Worm (Caenorhabditis elegans) whole organism, L4 larva: ENCODE measurements around the gene qars-1.

Experiments
- F26F4.8 ChIP-seq: fragments of 200-800 bp; sonication (Bioruptor generic); conservative IDR thresholded peaks from 2 replicates; pipeline ENCODE4 v1.3.6; 2022; ENCODE audit warnings: missing genetic modification characterization, missing compliant biosample characterization
- F37D6.2 ChIP-seq: sonication (generic microtip); optimal IDR thresholded peaks from 2 replicates; lab custom pipeline; 2016; ENCODE audit warnings: mild to moderate bottlenecking, missing genetic modification characterization, missing compliant biosample characterization
- F44E2.7 ChIP-seq: fragments of 200-800 bp; sonication (Bioruptor generic); IDR thresholded peaks from 2 replicates; pipeline ENCODE4 v2.1.2; 2022; ENCODE audit warnings: missing genetic modification characterization, missing compliant biosample characterization
- T26A8.4 ChIP-seq: fragments of 200-800 bp; sonication (Bioruptor generic); IDR thresholded peaks from 2 replicates; pipeline ENCODE4 v1.3.6; 2022; ENCODE audit warnings: missing genetic modification characterization, missing compliant biosample characterization
- Y48G9A.11 ChIP-seq: fragments of 200-800 bp; sonication (Bioruptor generic); IDR thresholded peaks from 2 replicates; pipeline ENCODE4 v1.3.6; 2022; ENCODE audit warnings: missing genetic modification reagents, missing genetic modification characterization, missing compliant biosample characterization
- Y75B8A.6 ChIP-seq: fragments of 200-800 bp; sonication (Bioruptor generic); IDR thresholded peaks from 2 replicates; pipeline ENCODE4 v1.3.6; 2022; ENCODE audit warnings: missing genetic modification reagents, missing genetic modification characterization, missing compliant biosample characterization
- aha-1 ChIP-seq: fragments of 150-350 bp; peaks from one replicate; lab custom pipeline; 2014; ENCODE audit warnings: missing biosample characterization, missing genetic modification characterization
- ama-1 ChIP-seq: fragments of 150-350 bp; optimal IDR thresholded peaks from 2 replicates; lab custom pipeline; 2014; ENCODE audit warnings: inconsistent platforms, mixed read lengths
- ctbp-1 ChIP-seq: fragments of 200-800 bp; sonication (Bioruptor generic); IDR thresholded peaks from 2 replicates; pipeline ENCODE4 v1.3.6; 2022; ENCODE audit warnings: missing genetic modification reagents, missing genetic modification characterization, missing compliant biosample characterization
- daf-16 ChIP-seq, 3 experiments: sonication (generic microtip); optimal IDR thresholded peaks; 2 replicates each; lab custom pipeline; 2016 to 2017; ENCODE audit warnings: missing genetic modification characterization in 3 of 3, missing genetic modification reagents in 3 of 3, mild to moderate bottlenecking in 2 of 3, missing compliant biosample characterization in 2 of 3, missing biosample characterization in 1 of 3, moderate library complexity in 1 of 3
- dmd-6 ChIP-seq: fragments of 200-800 bp; sonication (Bioruptor generic); IDR thresholded peaks from 2 replicates; pipeline ENCODE4 v1.3.6; 2022; ENCODE audit warnings: missing genetic modification reagents, missing genetic modification characterization, missing compliant biosample characterization
- dmd-9 ChIP-seq: fragments of 200-800 bp; sonication (Bioruptor generic); IDR thresholded peaks from 2 replicates; pipeline ENCODE4 v1.3.6; 2022; ENCODE audit warnings: missing genetic modification reagents, missing genetic modification characterization, missing compliant biosample characterization
- dve-1 ChIP-seq: sonication (generic microtip); optimal IDR thresholded peaks from 2 replicates; lab custom pipeline; 2017; ENCODE audit warnings: antibody characterized with exemption, mild to moderate bottlenecking, missing genetic modification characterization, missing compliant biosample characterization; ENCODE audit not compliant: insufficient read depth
- egl-27 ChIP-seq: sonication (generic microtip); optimal IDR thresholded peaks from 3 replicates; lab custom pipeline; 2017; ENCODE audit warnings: missing biosample characterization, missing genetic modification reagents, missing genetic modification characterization
- egl-43 ChIP-seq: fragments of 200-800 bp; sonication (Bioruptor generic); IDR thresholded peaks from 2 replicates; pipeline ENCODE4 v1.3.6; 2022; ENCODE audit warnings: missing genetic modification reagents, missing genetic modification characterization, missing compliant biosample characterization
- fkh-10 ChIP-seq: fragments of 150-350 bp; optimal IDR thresholded peaks from 2 replicates; lab custom pipeline; 2014; ENCODE audit warnings: missing biosample characterization, missing genetic modification reagents, missing genetic modification characterization
- gei-8 ChIP-seq: fragments of 200-800 bp; sonication (Bioruptor generic); optimal IDR thresholded peaks from 2 replicates; lab custom pipeline; 2018; ENCODE audit warnings: mild to moderate bottlenecking, missing genetic modification characterization, missing compliant biosample characterization
- hlh-30 ChIP-seq: sonication (generic microtip); optimal IDR thresholded peaks from 2 replicates; lab custom pipeline; 2017; ENCODE audit warnings: antibody characterized with exemption, mild to moderate bottlenecking, missing genetic modification characterization, missing compliant biosample characterization; ENCODE audit not compliant: insufficient read depth
- hmg-1.1 ChIP-seq: fragments of 200-800 bp; sonication (Bioruptor generic); IDR thresholded peaks from 2 replicates; pipeline ENCODE4 v1.3.6; 2022; ENCODE audit warnings: missing genetic modification reagents, missing genetic modification characterization, missing compliant biosample characterization
- jun-1 ChIP-seq: fragments of 150-350 bp; optimal IDR thresholded peaks from 2 replicates; lab custom pipeline; 2014; ENCODE audit warnings: missing biosample characterization, missing genetic modification reagents, missing genetic modification characterization
- lim-7 ChIP-seq: fragments of 200-800 bp; sonication (Bioruptor generic); IDR thresholded peaks from 2 replicates; pipeline ENCODE4 v1.3.6; 2022; ENCODE audit warnings: missing genetic modification characterization, missing compliant biosample characterization
- lin-1 ChIP-seq: fragments of 200-800 bp; sonication (Bioruptor generic); IDR thresholded peaks from 2 replicates; pipeline ENCODE4 v1.3.6; 2022; ENCODE audit warnings: missing genetic modification reagents, missing genetic modification characterization, missing compliant biosample characterization
- lin-13 ChIP-seq: fragments of 150-350 bp; optimal IDR thresholded peaks from 2 replicates; lab custom pipeline; 2014; ENCODE audit warnings: missing biosample characterization, missing genetic modification reagents, missing genetic modification characterization
- lin-29 ChIP-seq: fragments of 200-800 bp; sonication (Bioruptor generic); IDR thresholded peaks from 2 replicates; pipeline ENCODE4 v1.3.6; 2022; ENCODE audit warnings: missing genetic modification reagents, missing genetic modification characterization, missing compliant biosample characterization
- lin-38 ChIP-seq: fragments of 200-800 bp; sonication (Bioruptor generic); IDR thresholded peaks from 2 replicates; pipeline ENCODE4 v1.3.6; 2022; ENCODE audit warnings: missing genetic modification reagents, missing genetic modification characterization, missing compliant biosample characterization
- lsy-2 ChIP-seq, 2 experiments: fragments of 150-350 bp in 1 of 2; sonication (generic microtip) in 1 of 2; optimal IDR thresholded peaks; 2 replicates each; lab custom pipeline; 2014 to 2017; ENCODE audit warnings: missing biosample characterization in 2 of 2, missing genetic modification characterization in 2 of 2
- mep-1 ChIP-seq: fragments of 150-350 bp; sonication (generic microtip); optimal IDR thresholded peaks from 3 replicates; lab custom pipeline; 2014; ENCODE audit warnings: missing biosample characterization, missing genetic modification characterization
- mes-2 ChIP-seq: sonication (generic microtip); optimal IDR thresholded peaks from 2 replicates; lab custom pipeline; 2016; ENCODE audit warnings: missing genotype, mild to moderate bottlenecking, missing genetic modification characterization, missing compliant biosample characterization; ENCODE audit not compliant: poor library complexity, severe bottlenecking
- mxl-2 ChIP-seq: fragments of 200-800 bp; sonication (Bioruptor generic); conservative IDR thresholded peaks from 2 replicates; pipeline ENCODE4 v1.3.6; 2022; ENCODE audit warnings: missing genetic modification reagents, missing genetic modification characterization, missing compliant biosample characterization
- nhr-111 ChIP-seq: fragments of 200-800 bp; sonication (Bioruptor generic); optimal IDR thresholded peaks from 2 replicates; lab custom pipeline; 2018; ENCODE audit warnings: mild to moderate bottlenecking, missing genetic modification characterization, missing compliant biosample characterization
- nhr-237 ChIP-seq: sonication (generic microtip); optimal IDR thresholded peaks from 2 replicates; lab custom pipeline; 2017; ENCODE audit warnings: missing biosample characterization, missing genetic modification characterization
- nhr-28 ChIP-seq: fragments of 150-350 bp; optimal IDR thresholded peaks from 2 replicates; lab custom pipeline; 2014; ENCODE audit warnings: missing biosample characterization, missing genetic modification characterization
- pha-4 ChIP-seq, 2 experiments: fragments of 150-350 bp in 1 of 2; fragments of 200-800 bp in 1 of 2; sonication (Bioruptor generic) in 1 of 2; IDR thresholded peaks in 1 of 2; optimal IDR thresholded peaks in 1 of 2; 2 replicates each; pipeline versions ENCODE4 v1.3.6 to Lab custom; 2014 to 2022; ENCODE audit warnings: missing genetic modification characterization in 2 of 2, missing genetic modification reagents in 2 of 2, missing biosample characterization in 1 of 2, missing compliant biosample characterization in 1 of 2
- rbr-2 ChIP-seq: sonication (generic microtip); optimal IDR thresholded peaks from 2 replicates; lab custom pipeline; 2016; ENCODE audit warnings: missing genotype, missing genetic modification characterization, missing compliant biosample characterization
- set-16 ChIP-seq: fragments of 200-800 bp; sonication (Bioruptor generic); IDR thresholded peaks from 2 replicates; pipeline ENCODE4 v1.3.6; 2022; ENCODE audit warnings: missing genetic modification reagents, missing genetic modification characterization, missing compliant biosample characterization
- snpc-1.2 ChIP-seq: fragments of 200-800 bp; sonication (Bioruptor generic); IDR thresholded peaks from 2 replicates; pipeline ENCODE4 v1.3.6; 2022; ENCODE audit warnings: missing genetic modification reagents, missing genetic modification characterization, missing compliant biosample characterization
- spr-1 ChIP-seq: sonication (generic microtip); optimal IDR thresholded peaks from 2 replicates; lab custom pipeline; 2016; ENCODE audit warnings: mild to moderate bottlenecking, missing genetic modification characterization, missing compliant biosample characterization
- tag-97 ChIP-seq: fragments of 200-800 bp; sonication (Bioruptor generic); IDR thresholded peaks from 2 replicates; pipeline ENCODE4 v1.3.6; 2022; ENCODE audit warnings: missing genetic modification characterization, missing compliant biosample characterization
- tra-1 ChIP-seq: fragments of 200-800 bp; sonication (Bioruptor generic); IDR thresholded peaks from 2 replicates; pipeline ENCODE4 v1.3.6; 2022; ENCODE audit warnings: missing genetic modification reagents, missing genetic modification characterization, missing compliant biosample characterization
- unc-130 ChIP-seq: sonication (generic microtip); optimal IDR thresholded peaks from 2 replicates; lab custom pipeline; 2016; ENCODE audit warnings: missing genetic modification reagents, missing genetic modification characterization, missing compliant biosample characterization
- unc-62 ChIP-seq, 3 experiments: fragments of 150-350 bp in 1 of 3; sonication (generic microtip); optimal IDR thresholded peaks in 2 of 3; peaks in 1 of 3; 1 replicate in 1 of 3; 2 replicates in 2 of 3; lab custom pipeline; 2014 to 2017; ENCODE audit warnings: missing biosample characterization in 3 of 3, missing genetic modification characterization in 3 of 3, missing genetic modification reagents in 3 of 3, missing genotype in 1 of 3
- zfp-3 ChIP-seq: fragments of 200-800 bp; sonication (Bioruptor generic); conservative IDR thresholded peaks from 2 replicates; pipeline ENCODE4 v1.3.6; 2022; ENCODE audit warnings: missing genetic modification reagents, missing genetic modification characterization, missing compliant biosample characterization
- ztf-7 ChIP-seq: fragments of 150-350 bp; optimal IDR thresholded peaks from 2 replicates; lab custom pipeline; 2014; ENCODE audit warnings: missing biosample characterization, missing genetic modification characterization

Gene qars-1

ce11 chrIV:15042159-15042936, 29.4 kb upstream of the qars-1 start:
- TF ChIP-seq lin-38 (GFP tag; lab: Robert Waterston, UW) (peak; percentile 49), zfp-3 (GFP tag; lab: Robert Waterston, UW) (no peak), ctbp-1 (GFP tag; lab: Robert Waterston, UW) (no peak), spr-1 (tag; lab: Kevin White, UChicago) (no peak), dve-1 (tag; lab: Kevin White, UChicago) (no peak), F26F4.8 (no peak), F44E2.7 (GFP tag; lab: Robert Waterston, UW) (no peak), lim-7 (GFP tag; lab: Robert Waterston, UW) (0 out of 2 replicates have a peak, but pooled peaks have one; percentile 8), snpc-1.2 (GFP tag; lab: Robert Waterston, UW) (peak; percentile 87), set-16 (peak; percentile 85), egl-43 (GFP tag; lab: Robert Waterston, UW) (0 out of 2 replicates have a peak, but pooled peaks have one; percentile 4), ama-1 (lab: Kevin White, UChicago) (peak; percentile 7)

- TF ChIP-seq egl-27 (tag; lab: Kevin White, UChicago) (no peak), rbr-2 (tag; lab: Kevin White, UChicago) (no peak), dmd-6 (GFP tag; lab: Robert Waterston, UW) (no peak), aha-1 (peak; percentile 95)
Measured at ce11 chrIV:15041124-15041523, 28.1 kb upstream of the qars-1 start.

ce11 chrIV:15039477-15039876, 26.5 kb upstream of the qars-1 start, which contains the start of gene hrpu-1:
Gene hrpu-1, plus strand, starts transcription at chrIV:15039616.
- TF ChIP-seq mep-1 (tag; lab: Kevin White, UChicago) (peak; percentile 80), T26A8.4 (GFP tag; lab: Robert Waterston, UW) (peak; percentile 76), lin-1 (GFP tag; lab: Robert Waterston, UW) (no peak), unc-130 (GFP tag; lab: Kevin White, UChicago) (peak; percentile 43), ctbp-1 (GFP tag; lab: Robert Waterston, UW) (0 out of 2 replicates have a peak, but pooled peaks have one; percentile 40), dmd-9 (GFP tag; lab: Robert Waterston, UW) (0 out of 2 replicates have a peak, but pooled peaks have one; percentile 44), Y48G9A.11 (GFP tag; lab: Robert Waterston, UW) (peak; percentile 71), hmg-1.1 (GFP tag; lab: Robert Waterston, UW) (peak; percentile 77), nhr-111 (GFP tag; lab: Kevin White, UChicago) (no peak), mes-2 (tag; lab: Kevin White, UChicago) (peak; percentile 86), ztf-7 (tag; lab: Kevin White, UChicago) (peak; percentile 90), F37D6.2 (tag; lab: Kevin White, UChicago) (peak; percentile 55), lin-13 (peak; percentile 48), nhr-237 (tag; lab: Kevin White, UChicago) (peak; percentile 31), rbr-2 (tag; lab: Kevin White, UChicago) (peak; percentile 77), dmd-6 (GFP tag; lab: Robert Waterston, UW) (peak; percentile 62), jun-1 (tag; lab: Kevin White, UChicago) (peak; percentile 50), daf-16 (GFP tag; optimal IDR thresholded peaks at IDR 0.05; lab: Kevin White, UChicago) (peak in 1 of 2 experiments; percentile 13), daf-16 (tag; optimal IDR thresholded peaks at IDR 0.05; lab: Kevin White, UChicago) (peak; percentile 34), gei-8 (no peak), nhr-28 (peak; percentile 55), mxl-2 (GFP tag; lab: Robert Waterston, UW) (no peak), pha-4 (GFP tag; IDR thresholded peaks at IDR 0.05; lab: Robert Waterston, UW) (peak; percentile 60; the same call in 1 of the 2 replicates), pha-4 (tag; optimal IDR thresholded peaks at IDR 0.05; lab: Kevin White, UChicago) (peak; percentile 90), lin-29 (GFP tag; lab: Robert Waterston, UW) (no peak), lsy-2 (tag; optimal IDR thresholded peaks at IDR 0.05; lab: Kevin White, UChicago) (peak; percentile 38 to 89), unc-62 (GFP tag; optimal IDR thresholded peaks at IDR 0.05 in 1 of 2; lab: Kevin White, UChicago) (peak in 1 of 2 experiments; percentile 58), unc-62 (tag; optimal IDR thresholded peaks at IDR 0.05; lab: Kevin White, UChicago) (no peak), fkh-10 (GFP tag; lab: Kevin White, UChicago) (peak; percentile 63), hlh-30 (tag; lab: Kevin White, UChicago) (peak; percentile 88), Y75B8A.6 (GFP tag; lab: Robert Waterston, UW) (no peak), tra-1 (no peak), tag-97 (GFP tag; lab: Robert Waterston, UW) (no peak)
